Worm (Caenorhabditis elegans) whole organism, L3 larva: ENCODE data around the gene unc-16.

Source experiments
- R02D3.7 ChIP-seq: fragments of 150-350 bp; optimal IDR thresholded peaks from 2 replicates; lab custom pipeline; 2014; ENCODE audit warnings: missing biosample characterization, missing genetic modification characterization
- ZK546.5 ChIP-seq: sonication (generic microtip); optimal IDR thresholded peaks from 2 replicates; lab custom pipeline; 2017; ENCODE audit warnings: missing biosample characterization, missing genetic modification characterization
- aly-2 ChIP-seq: fragments of 150-350 bp; optimal IDR thresholded peaks from 2 replicates; lab custom pipeline; 2014; ENCODE audit warnings: missing biosample characterization, missing genetic modification characterization
- ama-1 ChIP-seq: fragments of 150-350 bp; optimal IDR thresholded peaks from 2 replicates; lab custom pipeline; 2018
- ceh-28 ChIP-seq: fragments of 150-350 bp; optimal IDR thresholded peaks from 2 replicates; lab custom pipeline; 2014; ENCODE audit warnings: missing biosample characterization, missing genetic modification reagents, missing genetic modification characterization
- ceh-82 ChIP-seq: fragments of 150-350 bp; optimal IDR thresholded peaks from 2 replicates; lab custom pipeline; 2014; ENCODE audit warnings: missing biosample characterization, missing genetic modification characterization
- ceh-9 ChIP-seq: sonication (generic microtip); optimal IDR thresholded peaks from 2 replicates; lab custom pipeline; 2018; ENCODE audit warnings: missing biosample characterization, missing genetic modification characterization
- daf-12 ChIP-seq: fragments of 150-350 bp; optimal IDR thresholded peaks from 2 replicates; lab custom pipeline; 2014; ENCODE audit warnings: missing biosample characterization, missing genetic modification reagents, missing genetic modification characterization
- elt-1 ChIP-seq: fragments of 150-350 bp; optimal IDR thresholded peaks from 2 replicates; lab custom pipeline; 2014; ENCODE audit warnings: missing biosample characterization, missing genetic modification characterization
- elt-2 ChIP-seq: sonication (generic microtip); optimal IDR thresholded peaks from 2 replicates; lab custom pipeline; 2016; ENCODE audit warnings: missing genetic modification reagents, mild to moderate bottlenecking, missing genetic modification characterization, missing compliant biosample characterization
- elt-3 ChIP-seq, 3 experiments: fragments of 150-350 bp in 1 of 3; sonication (generic microtip) in 2 of 3; optimal IDR thresholded peaks; 2 replicates in 2 of 3; 4 replicates in 1 of 3; lab custom pipeline; 2014 to 2017; ENCODE audit warnings: missing biosample characterization in 3 of 3, missing genetic modification characterization in 3 of 3
- eor-1 ChIP-seq, 2 experiments: fragments of 150-350 bp; optimal IDR thresholded peaks; 2 replicates each; lab custom pipeline; 2014 to 2018; ENCODE audit warnings: missing biosample characterization in 2 of 2, missing genetic modification characterization in 2 of 2
- fkh-2 ChIP-seq: fragments of 150-350 bp; optimal IDR thresholded peaks from 2 replicates; lab custom pipeline; 2014; ENCODE audit warnings: missing biosample characterization, missing genetic modification reagents, missing genetic modification characterization
- fos-1 ChIP-seq: fragments of 150-350 bp; optimal IDR thresholded peaks from 2 replicates; lab custom pipeline; 2014; ENCODE audit warnings: missing biosample characterization, missing genetic modification characterization
- hmg-11 ChIP-seq: sonication (generic microtip); optimal IDR thresholded peaks from 2 replicates; lab custom pipeline; 2016; ENCODE audit warnings: missing genetic modification characterization, missing compliant biosample characterization
- lin-15B ChIP-seq: fragments of 150-350 bp; optimal IDR thresholded peaks from 2 replicates; lab custom pipeline; 2014; ENCODE audit warnings: missing biosample characterization, missing genetic modification characterization
- lin-39 ChIP-seq: fragments of 150-350 bp; optimal IDR thresholded peaks from 2 replicates; lab custom pipeline; 2018; ENCODE audit warnings: missing biosample characterization, missing genetic modification reagents, missing genetic modification characterization
- mdl-1 ChIP-seq: fragments of 150-350 bp; optimal IDR thresholded peaks from 2 replicates; lab custom pipeline; 2014; ENCODE audit warnings: missing biosample characterization, missing genetic modification characterization
- mml-1 ChIP-seq: fragments of 150-350 bp; sonication (generic microtip); optimal IDR thresholded peaks from 3 replicates; lab custom pipeline; 2014; ENCODE audit warnings: missing biosample characterization, missing genetic modification characterization
- nfya-1 ChIP-seq: sonication (generic microtip); optimal IDR thresholded peaks from 2 replicates; lab custom pipeline; 2017; ENCODE audit warnings: missing genetic modification characterization, mild to moderate bottlenecking, missing compliant biosample characterization, antibody characterized with exemption, moderate library complexity; ENCODE audit not compliant: insufficient read depth
- nhr-11 ChIP-seq: fragments of 150-350 bp; optimal IDR thresholded peaks from 2 replicates; lab custom pipeline; 2014; ENCODE audit warnings: missing biosample characterization, missing genetic modification characterization
- nhr-237 ChIP-seq: fragments of 150-350 bp; optimal IDR thresholded peaks from 2 replicates; lab custom pipeline; 2014; ENCODE audit warnings: missing biosample characterization, missing genetic modification characterization
- nhr-25 ChIP-seq: sonication (generic microtip); optimal IDR thresholded peaks from 2 replicates; lab custom pipeline; 2017; ENCODE audit warnings: missing biosample characterization, missing genetic modification characterization
- nhr-28 ChIP-seq: fragments of 150-350 bp; optimal IDR thresholded peaks from 2 replicates; lab custom pipeline; 2014; ENCODE audit warnings: missing biosample characterization, missing genetic modification characterization
- nhr-67 ChIP-seq: fragments of 150-350 bp; optimal IDR thresholded peaks from 2 replicates; lab custom pipeline; 2014; ENCODE audit warnings: missing biosample characterization, missing genetic modification characterization
- nhr-76 ChIP-seq: fragments of 150-350 bp; sonication (generic microtip); optimal IDR thresholded peaks from 5 replicates; lab custom pipeline; 2014; ENCODE audit warnings: missing biosample characterization, missing genetic modification characterization
- pha-4 ChIP-seq: fragments of 150-350 bp; optimal IDR thresholded peaks from 2 replicates; lab custom pipeline; 2014; ENCODE audit warnings: missing biosample characterization, missing genetic modification reagents, missing genetic modification characterization
- pqm-1 ChIP-seq: fragments of 150-350 bp; optimal IDR thresholded peaks from 2 replicates; lab custom pipeline; 2017; ENCODE audit warnings: missing biosample characterization, missing genetic modification characterization, inconsistent platforms
- sea-2 ChIP-seq: fragments of 150-350 bp; sonication (generic microtip); optimal IDR thresholded peaks from 4 replicates; lab custom pipeline; 2014; ENCODE audit warnings: missing biosample characterization, missing genetic modification reagents, missing genetic modification characterization
- skn-1 ChIP-seq: fragments of 150-350 bp; optimal IDR thresholded peaks from 2 replicates; lab custom pipeline; 2014; ENCODE audit warnings: missing biosample characterization, missing genetic modification characterization
- tbx-2 ChIP-seq: sonication (generic microtip); optimal IDR thresholded peaks from 2 replicates; lab custom pipeline; 2016; ENCODE audit warnings: mild to moderate bottlenecking, missing genetic modification characterization, missing compliant biosample characterization
- unc-39 ChIP-seq: sonication (generic microtip); optimal IDR thresholded peaks from 4 replicates; lab custom pipeline; 2017; ENCODE audit warnings: missing biosample characterization, missing genetic modification characterization
- ztf-11 ChIP-seq: fragments of 150-350 bp; optimal IDR thresholded peaks from 2 replicates; lab custom pipeline; 2014; ENCODE audit warnings: missing biosample characterization, missing genetic modification characterization
- ztf-4 ChIP-seq: fragments of 150-350 bp; optimal IDR thresholded peaks from 2 replicates; lab custom pipeline; 2014; ENCODE audit warnings: missing biosample characterization, missing genetic modification characterization

unc-16 gene

ce11 chrIII:9544125-9544524 lies 1.9 kb upstream of the unc-16 start, which contains the start of gene ZK1098.9:
Gene ZK1098.9, plus strand, starts transcription at chrIII:9544425.
- TF ChIP-seq ceh-28 (tag; lab: Kevin White, UChicago) (no peak), ztf-4 (tag; lab: Kevin White, UChicago) (no peak), fos-1 (tag; lab: Kevin White, UChicago) (no peak), pha-4 (tag; lab: Kevin White, UChicago) (no peak), daf-12 (no peak), nhr-237 (tag; lab: Kevin White, UChicago) (no peak), nhr-25 (no peak), nhr-67 (tag; lab: Kevin White, UChicago) (no peak), pqm-1 (tag; lab: Kevin White, UChicago) (no peak), aly-2 (no peak), mml-1 (tag; lab: Kevin White, UChicago) (no peak), nhr-11 (tag; lab: Kevin White, UChicago) (no peak), ztf-11 (tag; lab: Kevin White, UChicago) (no peak), fkh-2 (tag; lab: Kevin White, UChicago) (no peak), ZK546.5 (tag; lab: Kevin White, UChicago) (no peak)

- TF ChIP-seq unc-39 (no peak), elt-3 (tag; optimal IDR thresholded peaks at IDR 0.05; lab: Kevin White, UChicago) (no peak), ceh-28 (tag; lab: Kevin White, UChicago) (no peak), skn-1 (tag; lab: Kevin White, UChicago) (no peak)
- TF ChIP-seq, all 47 proteins: peak for 0
Measured at ce11 chrIII:9544820-9545219, 1.2 kb upstream of the unc-16 start, which contains the start of gene ZK1098.12. Gene ZK1098.12, plus strand, starts transcription at chrIII:9545120.

- TF ChIP-seq mdl-1 (tag; lab: Kevin White, UChicago) (no peak), lin-15B (tag; lab: Kevin White, UChicago) (no peak), elt-2 (tag; lab: Kevin White, UChicago) (no peak), ZK546.5 (tag; lab: Kevin White, UChicago) (no peak), fkh-2 (tag; lab: Kevin White, UChicago) (no peak), ceh-9 (tag; lab: Kevin White, UChicago) (no peak), nhr-76 (tag; lab: Kevin White, UChicago) (no peak), ztf-11 (tag; lab: Kevin White, UChicago) (no peak), nhr-67 (tag; lab: Kevin White, UChicago) (no peak), lin-39 (tag; lab: Kevin White, UChicago) (no peak), nhr-11 (tag; lab: Kevin White, UChicago) (no peak), mml-1 (tag; lab: Kevin White, UChicago) (no peak), ama-1 (lab: Kevin White, UChicago) (no peak), eor-1 (tag; optimal IDR thresholded peaks at IDR 0.05; lab: Kevin White, UChicago) (no peak), nhr-28 (tag; lab: Kevin White, UChicago) (no peak), tbx-2 (no peak), hmg-11 (tag; lab: Kevin White, UChicago) (no peak), nfya-1 (tag; lab: Kevin White, UChicago) (no peak)
- TF ChIP-seq, all 47 proteins: peak for 0
Measured at ce11 chrIII:9556300-9556699, 10.2 kb downstream of the unc-16 start, which contains the start of gene ZK1098.11. Gene ZK1098.11, plus strand, starts transcription at chrIII:9556600.

ce11 chrIII:9558463-9558862 lies 12.4 kb downstream of the unc-16 start, which contains the start of gene C48B4.6:
Gene C48B4.6, minus strand, starts transcription at chrIII:9558563.
- TF ChIP-seq skn-1 (tag; lab: Kevin White, UChicago) (no peak), nhr-76 (tag; lab: Kevin White, UChicago) (no peak), ceh-28 (tag; lab: Kevin White, UChicago) (no peak)

- TF ChIP-seq sea-2 (GFP tag; lab: Kevin White, UChicago) (no peak), unc-39 (no peak), elt-1 (tag; lab: Kevin White, UChicago) (no peak), daf-12 (no peak), eor-1 (tag; optimal IDR thresholded peaks at IDR 0.05; lab: Kevin White, UChicago) (no peak), ama-1 (lab: Kevin White, UChicago) (no peak), aly-2 (no peak), fkh-2 (tag; lab: Kevin White, UChicago) (no peak), ceh-82 (no peak), R02D3.7 (tag; lab: Kevin White, UChicago) (no peak)
Measured at ce11 chrIII:9559381-9559881, 13.4 kb downstream of the unc-16 start, which contains the start of gene C48B4.7. Gene C48B4.7, minus strand, starts transcription at chrIII:9559431.
